Worm (Caenorhabditis elegans) whole organism, mixed stage, embryonic: ENCODE data around the gene Y43B11AL.1.

ENCODE experiments used
- ceh-39 ChIP-seq: fragments of 150-350 bp; optimal IDR thresholded peaks from 2 replicates; lab custom pipeline; 2014; ENCODE audit warnings: missing biosample characterization, missing genetic modification characterization
- ceh-43 ChIP-seq: fragments of 200-800 bp; sonication (Bioruptor generic); optimal IDR thresholded peaks from 2 replicates; lab custom pipeline; 2018; ENCODE audit warnings: mild to moderate bottlenecking, missing genetic modification characterization, moderate library complexity, missing compliant biosample characterization
- ces-1 ChIP-seq: fragments of 150-350 bp; optimal IDR thresholded peaks from 2 replicates; lab custom pipeline; 2014; ENCODE audit warnings: missing biosample characterization, missing genetic modification reagents, missing genetic modification characterization
- cnd-1 ChIP-seq: fragments of 200-800 bp; sonication (Bioruptor generic); optimal IDR thresholded peaks from 2 replicates; lab custom pipeline; 2018; ENCODE audit warnings: mild to moderate bottlenecking, missing genetic modification characterization, missing compliant biosample characterization
- elt-1 ChIP-seq: sonication (generic microtip); optimal IDR thresholded peaks from 2 replicates; lab custom pipeline; 2017; ENCODE audit warnings: missing genetic modification characterization, mild to moderate bottlenecking, missing compliant biosample characterization, antibody characterized with exemption, moderate library complexity, borderline replicate concordance; ENCODE audit not compliant: insufficient read depth
- flh-1 ChIP-seq: fragments of 200-800 bp; sonication (Bioruptor generic); optimal IDR thresholded peaks from 2 replicates; lab custom pipeline; 2018; ENCODE audit warnings: mild to moderate bottlenecking, missing genetic modification characterization, moderate library complexity, missing compliant biosample characterization
- hlh-1 ChIP-seq: fragments of 150-350 bp; optimal IDR thresholded peaks from 2 replicates; lab custom pipeline; 2014; ENCODE audit warnings: missing biosample characterization, missing genetic modification reagents, missing genetic modification characterization
- lin-32 ChIP-seq: fragments of 200-800 bp; sonication (Bioruptor generic); optimal IDR thresholded peaks from 2 replicates; lab custom pipeline; 2018; ENCODE audit warnings: mild to moderate bottlenecking, missing genetic modification characterization, missing compliant biosample characterization
- lsy-2 ChIP-seq: fragments of 150-350 bp; optimal IDR thresholded peaks from 2 replicates; lab custom pipeline; 2014; ENCODE audit warnings: missing biosample characterization, missing genetic modification characterization
- mab-5 ChIP-seq: fragments of 150-350 bp; optimal IDR thresholded peaks from 2 replicates; lab custom pipeline; 2014; ENCODE audit warnings: missing biosample characterization, missing genetic modification characterization
- mep-1 ChIP-seq: fragments of 150-350 bp; optimal IDR thresholded peaks from 2 replicates; lab custom pipeline; 2017; ENCODE audit warnings: missing biosample characterization, missing genetic modification reagents, missing genetic modification characterization, inconsistent platforms
- mls-2 ChIP-seq: sonication (generic microtip); optimal IDR thresholded peaks from 2 replicates; lab custom pipeline; 2016; ENCODE audit warnings: mild to moderate bottlenecking, missing genetic modification characterization, moderate library complexity, missing compliant biosample characterization
- nhr-2 ChIP-seq: fragments of 150-350 bp; optimal IDR thresholded peaks from 2 replicates; lab custom pipeline; 2014; ENCODE audit warnings: missing biosample characterization, missing genetic modification characterization
- nhr-237 ChIP-seq: fragments of 150-350 bp; optimal IDR thresholded peaks from 2 replicates; lab custom pipeline; 2014; ENCODE audit warnings: missing biosample characterization, missing genetic modification characterization
- nhr-28 ChIP-seq: fragments of 150-350 bp; optimal IDR thresholded peaks from 2 replicates; lab custom pipeline; 2014; ENCODE audit warnings: missing biosample characterization, missing genetic modification characterization
- nhr-76 ChIP-seq: sonication (generic microtip); optimal IDR thresholded peaks from 2 replicates; lab custom pipeline; 2017; ENCODE audit warnings: missing biosample characterization, missing genetic modification characterization
- pha-4 ChIP-seq: fragments of 150-350 bp; optimal IDR thresholded peaks from 2 replicates; lab custom pipeline; 2018; ENCODE audit warnings: missing biosample characterization, missing genetic modification reagents, missing genetic modification characterization
- sem-2 ChIP-seq: fragments of 200-800 bp; sonication (Bioruptor generic); optimal IDR thresholded peaks from 2 replicates; lab custom pipeline; 2018; ENCODE audit warnings: mild to moderate bottlenecking, missing genetic modification characterization, missing compliant biosample characterization
- snpc-4 ChIP-seq: fragments of 150-350 bp; optimal IDR thresholded peaks from 2 replicates; lab custom pipeline; 2014; ENCODE audit warnings: missing biosample characterization, missing genetic modification characterization
- sptf-1 ChIP-seq: sonication (generic microtip); optimal IDR thresholded peaks from 2 replicates; lab custom pipeline; 2017; ENCODE audit warnings: mild to moderate bottlenecking, missing genetic modification characterization, moderate library complexity, missing compliant biosample characterization
- unc-120 ChIP-seq: sonication (generic microtip); optimal IDR thresholded peaks from 2 replicates; lab custom pipeline; 2017; ENCODE audit warnings: missing genetic modification characterization, missing compliant biosample characterization; ENCODE audit not compliant: poor library complexity, severe bottlenecking
- unc-39 ChIP-seq: fragments of 150-350 bp; optimal IDR thresholded peaks from 2 replicates; lab custom pipeline; 2014; ENCODE audit warnings: missing biosample characterization, missing genetic modification characterization
- unc-62 ChIP-seq: fragments of 150-350 bp; optimal IDR thresholded peaks from 2 replicates; lab custom pipeline; 2014; ENCODE audit warnings: missing biosample characterization, missing genetic modification reagents, missing genetic modification characterization
- zip-8 ChIP-seq: fragments of 150-350 bp; optimal IDR thresholded peaks from 2 replicates; lab custom pipeline; 2014; ENCODE audit warnings: missing biosample characterization, missing genetic modification characterization
- ztf-11 ChIP-seq: fragments of 150-350 bp; optimal IDR thresholded peaks from 2 replicates; lab custom pipeline; 2014; ENCODE audit warnings: missing biosample characterization, missing genetic modification characterization

The Y43B11AL.1 gene

DNA sequence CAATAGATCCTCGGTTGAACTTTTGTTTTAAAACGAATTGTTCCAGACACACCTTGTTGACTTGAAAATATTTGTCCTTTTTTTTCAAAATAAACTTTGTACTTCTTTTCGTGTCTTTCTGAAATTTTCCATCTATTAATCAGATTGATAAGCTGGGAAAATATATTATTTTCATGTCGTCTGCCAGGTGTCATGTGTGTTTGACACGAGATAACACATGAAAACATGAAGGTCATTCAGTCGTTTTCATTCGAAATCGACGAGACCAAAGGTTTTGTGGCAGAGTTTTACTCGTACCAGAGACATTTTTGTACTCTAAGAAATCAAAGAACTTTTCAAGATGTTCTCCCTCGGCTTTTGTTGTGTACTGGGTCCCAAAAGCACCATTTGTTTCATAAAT, 44.5 kb upstream of the Y43B11AL.1 start:
- no peak for TF ChIP-seq snpc-4 (tag; lab: Kevin White, UChicago)

DNA sequence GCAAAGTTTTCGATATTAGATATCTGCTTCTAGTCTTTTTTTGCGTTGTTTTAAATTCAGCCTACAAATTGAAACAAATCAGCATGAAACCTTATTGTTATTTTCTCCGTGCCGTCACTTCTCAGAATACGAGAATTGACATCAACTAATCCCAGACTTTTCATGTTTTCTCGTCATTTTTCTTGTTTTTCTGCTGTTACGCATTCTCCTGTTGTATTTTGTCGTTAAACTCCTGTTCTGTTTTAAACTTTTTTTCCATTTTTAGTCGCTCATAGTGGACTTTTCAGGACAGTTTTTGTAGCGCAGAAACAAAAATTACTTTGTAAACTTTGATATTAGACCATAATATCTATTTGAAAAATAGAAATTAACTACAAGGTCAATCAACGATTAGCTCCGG, 42.9 kb upstream of the Y43B11AL.1 start:
- TF ChIP-seq sem-2 (GFP tag; lab: Kevin White, UChicago) (no peak), cnd-1 (tag; lab: Kevin White, UChicago) (no peak), ceh-43 (GFP tag; lab: Kevin White, UChicago) (no peak), unc-39 (no peak), snpc-4 (tag; lab: Kevin White, UChicago) (no peak), zip-8 (tag; lab: Kevin White, UChicago) (no peak), elt-1 (tag; lab: Kevin White, UChicago) (no peak), mep-1 (tag; lab: Kevin White, UChicago) (no peak), flh-1 (GFP tag; lab: Kevin White, UChicago) (no peak), lin-32 (GFP tag; lab: Kevin White, UChicago) (no peak), ztf-11 (tag; lab: Kevin White, UChicago) (no peak)
- TF ChIP-seq, all 35 proteins: peak for 0

DNA sequence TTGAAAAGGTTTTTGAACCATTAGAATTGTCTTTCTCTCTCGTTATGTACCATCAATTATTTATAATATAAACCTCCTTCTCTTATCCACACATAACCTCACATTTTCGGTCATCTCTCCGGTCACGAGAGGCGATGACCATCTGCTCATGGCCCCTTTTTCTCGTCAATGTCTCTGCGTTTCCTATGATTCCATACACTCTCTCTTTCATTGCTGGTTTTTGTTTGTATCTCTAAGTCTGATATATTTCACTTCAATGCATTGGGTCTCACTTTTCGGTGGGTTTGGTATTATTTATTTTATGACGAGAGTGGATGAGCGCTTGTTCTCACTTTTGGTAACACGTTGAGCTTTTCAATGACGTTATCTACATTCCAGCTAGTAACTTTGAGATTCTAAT, 42.1 kb upstream of the Y43B11AL.1 start:
- TF ChIP-seq unc-62 (peak; percentile 49), zip-8 (tag; lab: Kevin White, UChicago) (no peak), lin-32 (GFP tag; lab: Kevin White, UChicago) (peak; percentile 98), sem-2 (GFP tag; lab: Kevin White, UChicago) (no peak), mls-2 (tag; lab: Kevin White, UChicago) (peak; percentile 62), unc-120 (tag; lab: Kevin White, UChicago) (peak; percentile 53), ces-1 (GFP tag; lab: Kevin White, UChicago) (peak; percentile 67), sptf-1 (tag; lab: Kevin White, UChicago) (peak; percentile 8), elt-1 (tag; lab: Kevin White, UChicago) (no peak), nhr-2 (peak; percentile 100), hlh-1 (tag; lab: Kevin White, UChicago) (peak; percentile 47), mep-1 (tag; lab: Kevin White, UChicago) (peak; percentile 72), pha-4 (no peak), nhr-76 (tag; lab: Kevin White, UChicago) (no peak), lsy-2 (tag; lab: Kevin White, UChicago) (peak; percentile 14), ceh-39 (tag; lab: Kevin White, UChicago) (peak; percentile 51), cnd-1 (tag; lab: Kevin White, UChicago) (peak; percentile 97), ceh-43 (GFP tag; lab: Kevin White, UChicago) (no peak), ztf-11 (tag; lab: Kevin White, UChicago) (no peak)

DNA sequence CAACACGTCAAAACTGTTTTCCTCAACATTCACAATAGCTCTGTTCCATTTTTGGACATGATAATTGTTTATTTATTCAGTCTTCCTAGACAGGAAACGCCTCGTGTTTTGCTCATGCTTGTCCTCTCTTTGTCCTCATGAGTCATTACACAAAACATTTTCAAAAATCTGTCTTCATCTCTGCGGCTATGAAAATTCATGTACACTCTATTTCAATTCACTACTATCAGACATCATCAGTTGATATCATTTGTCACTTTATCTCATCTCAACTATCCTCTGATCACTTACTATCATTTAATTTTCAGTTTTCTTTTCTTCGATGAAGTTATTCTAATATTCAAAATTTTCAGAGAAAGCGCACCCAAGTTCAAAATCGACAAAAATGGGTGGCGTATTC, 41.3 kb upstream of the Y43B11AL.1 start, which contains the start of gene adah-1:
adah-1 (plus strand) TSS at position 354 of the 400 bp plus-strand sequence.
- TF ChIP-seq nhr-28 (tag; lab: Kevin White, UChicago) = no peak
- TF ChIP-seq unc-62 = peak; percentile 74

DNA sequence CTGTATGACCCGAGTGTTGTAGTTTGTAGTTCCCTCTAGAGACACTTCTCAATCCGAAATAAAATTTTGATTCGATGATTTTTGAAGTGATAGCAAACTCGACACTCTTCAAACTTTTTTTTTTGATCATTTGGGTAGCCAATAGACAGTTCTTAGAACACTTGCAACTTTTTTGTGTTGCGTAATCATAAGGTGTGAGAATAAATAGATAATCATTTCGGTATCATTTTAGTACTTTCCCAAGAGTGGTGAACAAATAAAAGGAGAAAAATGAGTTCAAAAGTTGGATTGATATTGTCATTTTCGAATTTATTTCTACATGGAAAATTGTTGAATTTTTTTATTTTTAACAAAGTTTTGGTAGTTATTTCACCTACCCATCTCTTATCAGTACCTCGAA, 40.3 kb upstream of the Y43B11AL.1 start:
- peak; percentile 83 for TF ChIP-seq zip-8 (tag; lab: Kevin White, UChicago)
- no peak for TF ChIP-seq nhr-237 (tag; lab: Kevin White, UChicago)

DNA sequence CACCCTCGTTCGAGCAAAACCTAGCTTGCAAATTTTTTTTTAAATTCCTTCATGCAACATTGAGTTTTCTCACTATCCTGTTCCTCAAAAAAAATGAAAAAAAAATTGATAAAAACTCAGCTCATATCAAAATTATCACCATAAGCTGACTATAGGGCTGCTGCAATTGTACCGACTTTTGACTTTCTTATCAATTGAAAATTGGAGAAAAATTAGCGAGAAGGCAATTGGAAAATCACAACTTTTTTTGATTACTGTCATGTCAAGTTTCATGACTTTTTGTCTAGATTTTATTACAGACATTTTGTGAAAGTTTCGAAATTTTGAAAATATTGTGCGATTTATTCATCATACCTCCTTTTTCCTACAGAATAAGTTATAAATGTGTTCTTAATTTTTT, 39.3 kb upstream of the Y43B11AL.1 start:
- TF ChIP-seq mab-5 = no peak
- no peak for TF ChIP-seq zip-8 (tag; lab: Kevin White, UChicago)

DNA sequence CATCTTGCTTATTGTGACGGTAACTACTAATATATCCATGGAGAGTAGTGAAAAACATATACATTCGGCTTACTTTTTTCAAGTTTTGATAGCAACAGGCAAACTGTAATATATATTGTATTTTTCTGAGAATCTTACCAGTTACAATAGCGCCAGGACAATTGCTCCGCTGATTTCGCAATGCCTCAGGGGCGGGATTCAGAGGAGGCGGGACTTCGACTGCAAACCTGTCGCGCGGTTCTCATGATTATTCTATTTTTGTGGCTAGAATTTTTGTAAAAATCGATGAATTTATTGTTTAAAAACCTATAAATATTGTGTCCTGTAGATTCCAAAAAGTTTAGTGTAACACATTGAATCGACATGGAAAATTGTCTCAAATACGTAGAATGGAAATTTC, 34.1 kb upstream of the Y43B11AL.1 start:
- no peak for TF ChIP-seq ztf-11 (tag; lab: Kevin White, UChicago)
- no peak for TF ChIP-seq ceh-39 (tag; lab: Kevin White, UChicago)
- TF ChIP-seq lin-32 (GFP tag; lab: Kevin White, UChicago) = no peak
- no peak for TF ChIP-seq sptf-1 (tag; lab: Kevin White, UChicago)
- no peak for TF ChIP-seq nhr-28 (tag; lab: Kevin White, UChicago)
- no peak for TF ChIP-seq unc-120 (tag; lab: Kevin White, UChicago)
- no peak for TF ChIP-seq unc-39
